Worm (Caenorhabditis elegans): ENCODE data around the gene kgb-1.

DNA sequence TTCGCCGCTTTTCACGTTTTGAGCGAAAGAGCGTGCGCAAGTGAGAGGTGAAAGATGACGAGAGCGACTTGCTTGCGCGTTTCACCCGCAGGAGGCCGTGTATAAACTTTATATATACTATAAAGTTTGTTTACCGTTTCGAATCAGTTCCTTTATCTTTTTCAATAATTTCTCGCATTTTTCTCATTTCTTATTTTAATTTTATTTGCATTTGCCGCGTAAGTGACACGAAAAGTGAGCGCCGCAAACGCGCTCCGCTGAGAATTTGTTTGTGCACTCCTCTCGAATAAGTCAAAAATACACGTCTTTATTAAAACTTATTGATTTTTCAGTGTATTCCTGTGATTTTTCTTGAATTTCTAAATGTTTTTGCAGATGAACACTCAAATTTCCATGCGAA is 33.8 kb upstream of the kgb-1 start, which contains the start of gene mrpl-55:
- TF ChIP-seq Y53F4B.3 (GFP tag; IDR thresholded peaks at IDR 0.05) (no peak), lin-26 (GFP tag; IDR thresholded peaks at IDR 0.05) (no peak), snpc-1.1 (tag; optimal IDR thresholded peaks at IDR 0.05; ENCODE audit: insufficient read depth) (no peak)

All from whole organism, young adult.